Fruit fly (Drosophila melanogaster) Kc167 (cell line): ENCODE data around the gene CG6908.

Experiments
- Myc ChIP-seq: fragments of >200 bp; optimal IDR thresholded peaks from 2 replicates; lab custom pipeline; 2017; ENCODE audit warnings: missing external identifiers
- insv ChIP-seq: fragments of >200 bp; optimal IDR thresholded peaks from 3 replicates; lab custom pipeline; 2018; ENCODE audit warnings: missing external identifiers
- psq ChIP-seq: fragments of >200 bp; optimal IDR thresholded peaks from 2 replicates; lab custom pipeline; 2017; ENCODE audit warnings: missing external identifiers
- ttk ChIP-seq: sonication (Bioruptor generic); optimal IDR thresholded peaks from 2 replicates; lab custom pipeline; 2017; ENCODE audit warnings: missing external identifiers

- TF ChIP-seq psq (lab: Kevin White, UChicago), result no peak
- TF ChIP-seq insv (lab: Kevin White, UChicago), result no peak
- no peak for TF ChIP-seq ttk
- TF ChIP-seq Myc (lab: Kevin White, UChicago), result no peak
Observed at dm6 chr3R:11673955-11674663, 15.7 kb downstream of the CG6908 start, which contains the start of gene CG14715.
